Worm (Caenorhabditis elegans) whole organism, L4 larva: ENCODE results near the gene F53A10.2.

Experiments
- R02D3.7 ChIP-seq: fragments of 150-350 bp; sonication (generic microtip); optimal IDR thresholded peaks from 3 replicates; lab custom pipeline; 2014; ENCODE audit warnings: missing biosample characterization, missing genetic modification characterization
- ZK546.5 ChIP-seq, 2 experiments: sonication (generic microtip); optimal IDR thresholded peaks; 2 replicates each; lab custom pipeline; 2017; ENCODE audit warnings: missing biosample characterization in 2 of 2, missing genetic modification characterization in 2 of 2
- aha-1 ChIP-seq: fragments of 150-350 bp; peaks from one replicate; lab custom pipeline; 2014; ENCODE audit warnings: missing biosample characterization, missing genetic modification characterization
- ceh-62 ChIP-seq: sonication (generic microtip); optimal IDR thresholded peaks from 2 replicates; lab custom pipeline; 2017; ENCODE audit warnings: missing biosample characterization, missing genetic modification characterization
- ces-1 ChIP-seq: fragments of 150-350 bp; sonication (generic microtip); optimal IDR thresholded peaks from 4 replicates; lab custom pipeline; 2014; ENCODE audit warnings: missing biosample characterization, missing genetic modification reagents, missing genetic modification characterization
- fos-1 ChIP-seq: fragments of 150-350 bp; optimal IDR thresholded peaks from 2 replicates; lab custom pipeline; 2014; ENCODE audit warnings: missing biosample characterization, missing genetic modification characterization
- jun-1 ChIP-seq: fragments of 150-350 bp; optimal IDR thresholded peaks from 2 replicates; lab custom pipeline; 2014; ENCODE audit warnings: missing biosample characterization, missing genetic modification reagents, missing genetic modification characterization
- mdl-1 ChIP-seq, 2 experiments: fragments of 150-350 bp in 1 of 2; sonication (generic microtip) in 1 of 2; optimal IDR thresholded peaks; 2 replicates each; lab custom pipeline; 2014 to 2017; ENCODE audit warnings: missing biosample characterization in 2 of 2, missing genetic modification characterization in 2 of 2
- nhr-237 ChIP-seq: sonication (generic microtip); optimal IDR thresholded peaks from 2 replicates; lab custom pipeline; 2017; ENCODE audit warnings: missing biosample characterization, missing genetic modification characterization
- nhr-25 ChIP-seq: sonication (generic microtip); optimal IDR thresholded peaks from 2 replicates; lab custom pipeline; 2017; ENCODE audit warnings: missing genetic modification characterization, mild to moderate bottlenecking, missing compliant biosample characterization, antibody characterized with exemption, moderate library complexity, borderline replicate concordance; ENCODE audit not compliant: insufficient read depth
- zip-2 ChIP-seq: fragments of 150-350 bp; optimal IDR thresholded peaks from 2 replicates; lab custom pipeline; 2014; ENCODE audit warnings: missing biosample characterization, missing genetic modification characterization
- ztf-11 ChIP-seq: fragments of 150-350 bp; optimal IDR thresholded peaks from 2 replicates; lab custom pipeline; 2014; ENCODE audit warnings: missing biosample characterization, missing genetic modification characterization

DNA sequence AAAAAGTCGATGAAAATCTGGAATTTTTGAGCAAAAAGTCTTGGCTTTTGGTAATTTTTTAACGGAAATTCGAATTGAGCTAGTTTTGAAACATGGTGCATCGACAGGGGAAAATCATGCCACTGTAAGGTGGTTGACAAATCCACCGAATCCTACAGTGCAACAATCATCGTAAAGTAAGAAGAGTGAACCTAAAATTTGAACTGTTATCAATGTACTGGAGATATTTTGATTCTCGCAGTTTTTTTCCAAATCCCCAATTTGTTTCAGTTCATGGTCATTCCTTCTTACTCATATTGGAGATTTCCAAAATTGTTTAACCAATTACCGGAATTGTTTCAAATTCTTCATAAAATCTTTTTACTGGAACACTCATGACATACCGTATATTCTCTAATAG is 44.4 kb upstream of the F53A10.2 start:
- TF ChIP-seq ceh-62 (tag; lab: Kevin White, UChicago) (no peak), aha-1 (tag; lab: Kevin White, UChicago) (no peak), ztf-11 (no peak), nhr-25 (tag; lab: Kevin White, UChicago) (no peak), mdl-1 (tag; optimal IDR thresholded peaks at IDR 0.05; lab: Kevin White, UChicago) (no peak), R02D3.7 (tag; lab: Kevin White, UChicago) (no peak), nhr-237 (no peak), zip-2 (no peak), fos-1 (tag; lab: Kevin White, UChicago) (no peak), ces-1 (GFP tag; lab: Kevin White, UChicago) (no peak), ZK546.5 (tag; optimal IDR thresholded peaks at IDR 0.05; lab: Kevin White, UChicago) (no peak), jun-1 (tag; lab: Kevin White, UChicago) (no peak)
